Worm (Caenorhabditis elegans) whole organism, L4/young adult: Measurements from ENCODE around the gene F55G1.6.

ENCODE experiments used
- W03F9.2 ChIP-seq: fragments of 150-350 bp; optimal IDR thresholded peaks from 2 replicates; lab custom pipeline; 2014; ENCODE audit warnings: missing biosample characterization, missing genetic modification characterization
- dao-5 ChIP-seq: sonication (generic microtip); optimal IDR thresholded peaks from 2 replicates; lab custom pipeline; 2016; ENCODE audit warnings: missing genotype, missing genetic modification characterization, moderate library complexity, missing compliant biosample characterization
- him-1 ChIP-seq: sonication (generic microtip); optimal IDR thresholded peaks from 2 replicates; lab custom pipeline; 2016; ENCODE audit warnings: missing genotype, missing genetic modification reagents, missing genetic modification characterization, missing compliant biosample characterization

The F55G1.6 gene

DNA sequence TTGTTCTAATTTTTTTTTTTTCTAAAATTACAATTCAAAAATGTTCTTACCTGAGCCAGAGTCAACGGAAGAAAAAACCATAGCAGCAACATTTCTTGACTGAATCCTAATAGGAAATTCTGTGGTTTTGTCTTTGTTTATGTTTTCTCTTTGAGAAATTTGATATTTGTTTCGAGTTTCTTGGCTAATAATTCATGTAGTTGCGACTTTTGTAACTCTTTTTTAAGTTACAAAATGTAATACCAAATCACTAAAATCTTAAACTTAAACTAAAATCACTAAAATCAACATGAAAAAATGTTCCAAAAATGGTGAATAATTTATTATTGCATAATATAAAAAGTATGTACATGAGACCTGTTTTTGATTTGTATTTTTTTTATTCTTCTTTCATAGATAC, 24.4 kb downstream of the F55G1.6 start, which contains the start of gene egas-4:
egas-4 (minus strand) TSS at position 101 of the 400 bp plus-strand sequence.
- TF ChIP-seq W03F9.2: no peak
- no peak for TF ChIP-seq him-1
- no peak for TF ChIP-seq dao-5

DNA sequence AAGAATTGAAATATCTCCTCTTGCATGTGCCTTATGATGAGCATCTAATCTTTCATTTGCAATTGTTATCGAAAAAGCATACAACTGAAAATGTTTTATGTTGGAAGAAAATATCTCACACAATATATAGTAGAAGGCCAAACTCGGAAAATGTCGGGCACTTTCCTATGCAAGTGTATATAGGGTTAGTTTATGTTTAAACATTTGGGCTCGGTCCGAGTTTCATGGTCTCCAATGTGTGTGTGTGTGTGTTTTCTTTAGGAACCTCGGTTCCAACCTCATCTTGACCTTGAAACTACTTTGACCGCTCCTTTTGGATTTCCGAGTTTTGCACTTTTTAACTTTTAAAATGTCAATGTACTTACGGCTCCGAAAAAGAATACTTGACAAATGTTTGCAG, 26.0 kb downstream of the F55G1.6 start:
- TF ChIP-seq dao-5 (no peak), him-1 (no peak), W03F9.2 (no peak)

ce11 chrIV:7500924-7501323, 27.6 kb downstream of the F55G1.6 start:
- no peak for TF ChIP-seq dao-5
- TF ChIP-seq him-1: no peak
- no peak for TF ChIP-seq W03F9.2

DNA sequence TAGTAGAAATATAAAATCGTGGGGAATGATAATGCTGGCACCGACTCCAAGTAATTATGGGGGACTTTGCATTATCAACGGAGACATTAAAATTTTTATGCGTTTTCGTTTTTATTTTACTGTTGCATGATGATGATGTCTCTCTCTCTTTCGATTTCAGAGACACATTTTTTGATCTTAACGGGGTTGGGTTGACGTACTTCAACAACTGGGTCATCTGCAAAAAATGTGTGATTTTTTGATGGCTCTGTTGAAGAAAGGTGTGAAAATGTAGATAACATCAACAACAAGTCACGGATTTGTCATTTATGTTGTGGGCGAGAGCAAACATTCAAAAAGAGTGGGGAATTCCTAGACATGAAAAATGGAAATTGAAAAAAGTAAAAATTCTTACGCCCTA, 28.0 kb downstream of the F55G1.6 start, which contains the start of gene F55G1.15:
F55G1.15 (minus strand) TSS at position 101 of the 400 bp plus-strand sequence.
- TF ChIP-seq dao-5: no peak
- no peak for TF ChIP-seq him-1
- TF ChIP-seq W03F9.2: no peak

- no peak for TF ChIP-seq dao-5
Observed at ce11 chrIV:7503322-7503721, 30.0 kb downstream of the F55G1.6 start, which contains the start of gene glt-6. glt-6 (plus strand) TSS chrIV:7503622.

- no peak for TF ChIP-seq W03F9.2
- TF ChIP-seq dao-5: no peak
- TF ChIP-seq him-1: no peak
Observed at ce11 chrIV:7505866-7506488, 32.7 kb downstream of the F55G1.6 start.

DNA sequence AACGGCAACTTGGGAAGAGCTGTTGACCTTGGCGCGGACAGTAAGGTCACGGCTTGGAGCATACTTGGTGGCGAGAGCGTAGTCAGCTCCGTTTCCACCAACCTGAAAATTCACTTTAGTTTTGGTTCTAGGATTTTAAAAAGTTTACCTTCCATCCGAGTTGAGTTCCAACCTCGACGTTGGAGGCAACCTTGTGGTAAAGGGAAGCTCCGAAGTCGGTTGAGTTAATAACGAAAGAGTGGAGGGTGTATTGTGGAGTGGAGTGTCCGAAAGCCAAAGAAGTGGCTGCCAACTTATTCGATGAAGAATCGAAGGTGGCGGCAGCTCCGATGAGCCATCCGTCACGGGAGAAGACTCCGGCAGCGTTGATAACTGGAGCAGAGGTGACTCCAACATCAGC, 33.4 kb downstream of the F55G1.6 start:
- no peak for TF ChIP-seq him-1
- no peak for TF ChIP-seq dao-5
- no peak for TF ChIP-seq W03F9.2

- no peak for TF ChIP-seq dao-5
- TF ChIP-seq W03F9.2: no peak
- no peak for TF ChIP-seq him-1
Observed at ce11 chrIV:7507305-7507704, 34.0 kb downstream of the F55G1.6 start.

ce11 chrIV:7507841-7508509, 34.7 kb downstream of the F55G1.6 start, which contains the start of the genes vdac-1 and R05G6.5:
vdac-1 (minus strand) TSS chrIV:7507891.
R05G6.5 (plus strand) TSS chrIV:7508367.
- TF ChIP-seq dao-5 (no peak), W03F9.2 (no peak), him-1 (no peak)

DNA sequence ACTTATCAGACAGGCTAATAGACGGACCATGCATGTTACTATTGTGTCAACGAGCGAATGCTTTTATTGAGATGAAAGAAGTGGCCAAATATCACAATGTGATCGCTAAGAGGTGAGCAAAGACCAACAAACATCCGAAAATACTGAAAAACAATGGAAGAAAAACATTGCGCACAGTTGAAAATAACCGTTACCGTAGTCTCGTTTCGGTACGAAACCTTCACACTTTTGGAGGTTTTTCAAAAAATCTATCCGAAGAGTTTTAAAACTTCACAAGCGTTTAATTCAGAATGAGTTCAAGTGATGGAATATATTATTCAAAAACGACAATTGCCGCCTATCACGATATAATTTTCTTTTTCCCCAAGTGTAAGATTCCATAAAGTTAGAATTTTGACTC, 35.5 kb downstream of the F55G1.6 start:
- TF ChIP-seq W03F9.2: no peak
- no peak for TF ChIP-seq him-1
- no peak for TF ChIP-seq dao-5

DNA sequence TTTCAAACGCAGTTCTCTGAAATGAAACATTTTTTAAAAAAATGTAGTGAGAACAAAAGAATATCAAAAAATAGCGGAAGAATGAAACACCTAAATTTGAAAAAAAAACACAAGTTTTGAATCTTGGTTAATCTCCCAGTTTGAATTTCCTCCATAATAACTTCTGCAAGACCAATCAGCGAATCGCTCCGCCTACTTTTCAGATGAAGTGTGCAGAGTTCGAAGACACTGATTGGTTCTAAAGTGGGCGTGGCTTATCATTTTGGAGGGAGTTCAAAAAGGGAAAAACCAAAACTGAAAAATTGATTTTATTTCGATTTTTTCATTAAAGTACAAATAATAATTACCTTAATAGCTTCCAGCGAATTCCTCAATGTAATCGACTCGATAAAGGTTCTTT, 37.5 kb downstream of the F55G1.6 start:
- TF ChIP-seq dao-5: no peak
- no peak for TF ChIP-seq him-1
- TF ChIP-seq W03F9.2: no peak

DNA sequence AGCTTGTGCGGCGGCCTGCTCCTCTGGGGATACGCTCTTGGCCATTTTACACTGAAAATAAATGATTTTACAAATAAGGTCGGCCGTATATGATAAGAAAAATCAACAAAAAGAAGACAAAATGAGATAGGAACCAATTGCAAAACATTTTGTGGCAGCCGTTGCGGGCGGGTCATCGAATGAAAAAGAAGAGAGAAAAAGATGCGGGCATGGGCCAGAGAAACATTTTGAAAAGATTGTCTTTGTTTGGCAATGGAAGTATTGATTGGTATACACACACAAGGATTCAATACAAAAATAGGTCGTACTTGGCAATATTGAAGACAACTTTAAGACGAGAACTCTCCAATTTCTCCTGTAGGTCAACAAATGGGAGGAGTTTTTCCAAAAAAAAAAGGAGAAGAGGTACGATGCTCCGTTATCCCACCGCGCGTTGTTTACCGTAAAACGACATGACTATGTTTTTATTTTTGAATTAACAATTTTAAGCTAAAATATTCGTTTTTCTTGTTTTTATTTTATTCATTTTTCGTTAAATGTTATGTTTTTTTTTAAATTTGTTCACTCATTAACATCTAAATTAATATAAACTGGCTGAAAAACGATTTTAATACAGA, 39.4 kb downstream of the F55G1.6 start, which contains the start of the genes plc-4 and R05G6.4:
plc-4 (minus strand) TSS at position 51 of the 617 bp plus-strand sequence.
R05G6.4 (plus strand) TSS at position 617 of the 617 bp plus-strand sequence.
- no peak for TF ChIP-seq dao-5
- no peak for TF ChIP-seq W03F9.2
- no peak for TF ChIP-seq him-1

DNA sequence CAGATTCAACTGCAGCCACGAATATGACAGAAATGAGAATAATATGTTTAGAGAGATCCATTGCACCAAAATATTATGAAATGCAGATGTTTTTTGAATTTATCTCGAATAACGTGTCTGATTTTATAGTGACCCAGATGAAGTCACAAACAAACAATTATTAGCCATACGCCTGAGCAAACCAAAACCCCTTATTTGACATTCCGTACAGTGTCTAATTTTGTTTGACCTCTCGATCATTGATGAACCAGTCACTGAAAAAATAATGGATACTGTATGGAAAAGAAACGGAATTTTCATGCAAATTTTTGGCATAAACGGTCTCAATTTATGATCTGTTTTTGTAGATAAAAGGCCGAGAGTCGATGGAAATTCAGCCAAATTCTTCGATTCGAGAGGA, 42.9 kb downstream of the F55G1.6 start, which contains the start of the genes R05G6.9 and R05G6.3:
R05G6.9 (minus strand) TSS at position 101 of the 400 bp plus-strand sequence.
R05G6.3 (plus strand) TSS at position 386 of the 400 bp plus-strand sequence.
- no peak for TF ChIP-seq W03F9.2
- TF ChIP-seq dao-5: no peak
- TF ChIP-seq him-1: no peak

DNA sequence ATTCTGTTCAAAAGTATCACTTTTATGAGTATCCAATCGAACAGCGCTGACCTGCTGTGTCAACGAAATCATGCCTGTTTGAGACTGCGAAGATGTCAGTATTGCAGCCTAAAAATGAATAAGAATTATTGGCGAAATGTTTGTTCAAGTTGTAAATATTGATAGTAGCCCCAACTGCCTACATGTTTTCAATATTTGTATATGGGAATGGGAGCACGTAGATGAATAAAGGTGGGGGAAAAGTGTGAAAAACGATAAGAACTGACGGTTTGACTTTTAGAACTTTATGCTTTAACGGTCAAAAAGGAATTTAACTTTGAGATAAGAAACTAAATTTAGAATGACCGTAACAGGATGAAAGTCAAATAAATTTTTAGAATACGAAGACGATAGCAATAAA, 46.9 kb downstream of the F55G1.6 start:
- TF ChIP-seq him-1 (no peak), W03F9.2 (no peak), dao-5 (no peak)

- no peak for TF ChIP-seq him-1
- no peak for TF ChIP-seq dao-5
Observed at ce11 chrIV:7520841-7521240, 47.5 kb downstream of the F55G1.6 start.

- TF ChIP-seq W03F9.2 (no peak), him-1 (no peak), dao-5 (no peak)
Observed at ce11 chrIV:7521591-7521990, 48.3 kb downstream of the F55G1.6 start.
